Fruit fly (Drosophila melanogaster) whole organism, embryonic: Measurements from ENCODE around the gene Surf1.
A peak's percentile ranks its signal among the peaks of the same experiment; 100 is the strongest.

ENCODE experiments used
- Abd-B ChIP-seq: fragments of 200-800 bp; sonication (Bioruptor generic); optimal IDR thresholded peaks from 2 replicates; lab custom pipeline; 2018; ENCODE audit warnings: missing biosample characterization, mild to moderate bottlenecking, missing genetic modification characterization, moderate library complexity
- BEAF-32 ChIP-seq: fragments of 200-800 bp; sonication (Bioruptor generic); optimal IDR thresholded peaks from 3 replicates; lab custom pipeline; 2017; ENCODE audit warnings: missing biosample characterization, missing genetic modification characterization, mild to moderate bottlenecking, moderate library complexity, missing genetic modification reagents
- CG10366 ChIP-seq: fragments of 200-800 bp; sonication (Bioruptor generic); IDR thresholded peaks from 2 replicates; pipeline ENCODE4 v1.3.6; 2022; ENCODE audit warnings: missing biosample characterization, missing genetic modification characterization
- CG10462 ChIP-seq: fragments of 200-800 bp; sonication (Bioruptor generic); optimal IDR thresholded peaks from 2 replicates; lab custom pipeline; 2016; ENCODE audit warnings: missing biosample characterization, missing genetic modification characterization
- CG11247 ChIP-seq: fragments of 200-800 bp; sonication (Bioruptor generic); IDR thresholded peaks from 2 replicates; pipeline ENCODE4 v1.3.6; 2022; ENCODE audit warnings: missing biosample characterization, missing genetic modification characterization
- CG12071 ChIP-seq: fragments of 200-800 bp; sonication (Bioruptor generic); optimal IDR thresholded peaks from 3 replicates; lab custom pipeline; 2018; ENCODE audit warnings: missing biosample characterization, mild to moderate bottlenecking, missing genetic modification characterization
- CG12155 ChIP-seq: fragments of 200-800 bp; sonication (Bioruptor generic); optimal IDR thresholded peaks from 3 replicates; lab custom pipeline; 2016; ENCODE audit warnings: missing biosample characterization, missing genetic modification characterization
- CG12236 ChIP-seq: fragments of 200-800 bp; sonication (Bioruptor generic); optimal IDR thresholded peaks from 2 replicates; lab custom pipeline; 2016; ENCODE audit warnings: missing biosample characterization, missing genetic modification characterization
- CG12942 ChIP-seq: fragments of 200-800 bp; sonication (Bioruptor generic); optimal IDR thresholded peaks from 3 replicates; lab custom pipeline; 2016; ENCODE audit warnings: missing biosample characterization, missing genetic modification characterization
- CG16863 ChIP-seq: fragments of 200-800 bp; sonication (Bioruptor generic); optimal IDR thresholded peaks from 3 replicates; lab custom pipeline; 2016; ENCODE audit warnings: missing biosample characterization, missing genetic modification characterization
- CG17361 ChIP-seq: fragments of 200-800 bp; sonication (Bioruptor generic); IDR thresholded peaks from 3 replicates; pipeline ENCODE4 v1.3.6; 2022; ENCODE audit warnings: missing biosample characterization, missing genetic modification characterization
- CG32767 ChIP-seq: fragments of 200-800 bp; sonication (Bioruptor generic); IDR thresholded peaks from 2 replicates; pipeline ENCODE4 v1.3.6; 2022; ENCODE audit warnings: missing biosample characterization, missing genetic modification characterization
- CG3281 ChIP-seq: fragments of 200-800 bp; sonication (Bioruptor generic); optimal IDR thresholded peaks from 3 replicates; lab custom pipeline; 2017; ENCODE audit warnings: missing biosample characterization, mild to moderate bottlenecking, missing genetic modification characterization
- CG4404 ChIP-seq: fragments of 200-800 bp; sonication (Bioruptor generic); IDR thresholded peaks from 2 replicates; pipeline ENCODE4 v1.3.6; 2022; ENCODE audit warnings: missing biosample characterization, missing genetic modification characterization
- CG5180 ChIP-seq: fragments of 200-800 bp; sonication (Bioruptor generic); optimal IDR thresholded peaks from 3 replicates; lab custom pipeline; 2017; ENCODE audit warnings: missing biosample characterization, missing genetic modification characterization, mild to moderate bottlenecking, moderate library complexity, missing genetic modification reagents
- CG5245 ChIP-seq: fragments of 200-800 bp; sonication (Bioruptor generic); optimal IDR thresholded peaks from 3 replicates; lab custom pipeline; 2016; ENCODE audit warnings: missing biosample characterization, missing genetic modification characterization
- CG6254 ChIP-seq: fragments of 200-800 bp; sonication (Bioruptor generic); optimal IDR thresholded peaks from 3 replicates; lab custom pipeline; 2017; ENCODE audit warnings: mild to moderate bottlenecking, missing biosample characterization, missing genetic modification reagents, missing genetic modification characterization
- CoRest ChIP-seq: fragments of 200-800 bp; sonication (Bioruptor generic); optimal IDR thresholded peaks from 3 replicates; lab custom pipeline; 2018; ENCODE audit warnings: missing biosample characterization, mild to moderate bottlenecking, missing genetic modification characterization, moderate library complexity
- D ChIP-seq, 2 experiments: fragments of 200-800 bp in 1 of 2; fragments of >200 bp in 1 of 2; sonication (Bioruptor generic) in 1 of 2; optimal IDR thresholded peaks; 2 replicates in 1 of 2; 3 replicates in 1 of 2; lab custom pipeline; 2017; ENCODE audit warnings: mild to moderate bottlenecking in 1 of 2, missing biosample characterization in 1 of 2, missing genetic modification characterization in 1 of 2, missing genetic modification reagents in 1 of 2
- Dfd ChIP-seq, 2 experiments: fragments of >200 bp; optimal IDR thresholded peaks; 2 replicates each; lab custom pipeline; 2017; ENCODE audit warnings: missing biosample characterization in 2 of 2, missing genetic modification characterization in 2 of 2
- Drgx ChIP-seq: fragments of 200-800 bp; sonication (Bioruptor generic); IDR thresholded peaks from 2 replicates; pipeline ENCODE4 v1.3.6; 2022; ENCODE audit warnings: missing biosample characterization, missing genetic modification characterization
- E2f2 ChIP-seq: fragments of 200-800 bp; sonication (Bioruptor generic); IDR thresholded peaks from 2 replicates; pipeline ENCODE4 v1.3.6; 2022; ENCODE audit warnings: missing biosample characterization, missing genetic modification characterization
- Eip74EF ChIP-seq, 2 experiments: fragments of 200-800 bp in 1 of 2; fragments of >200 bp in 1 of 2; sonication (Bioruptor generic) in 1 of 2; optimal IDR thresholded peaks; 2 replicates each; lab custom pipeline; 2017 to 2019; ENCODE audit warnings: missing biosample characterization in 2 of 2, missing genetic modification characterization in 2 of 2, mild to moderate bottlenecking in 1 of 2, moderate library complexity in 1 of 2
- Fer3 ChIP-seq: fragments of 200-800 bp; sonication (Bioruptor generic); optimal IDR thresholded peaks from 2 replicates; lab custom pipeline; 2018; ENCODE audit warnings: missing biosample characterization, mild to moderate bottlenecking, missing genetic modification characterization, moderate library complexity
- H2.0 ChIP-seq: fragments of 200-800 bp; sonication (Bioruptor generic); IDR thresholded peaks from 2 replicates; pipeline ENCODE4 v1.3.6; 2022; ENCODE audit warnings: missing biosample characterization, missing genetic modification characterization
- NfI ChIP-seq: fragments of 200-800 bp; sonication (Bioruptor generic); optimal IDR thresholded peaks from 3 replicates; lab custom pipeline; 2018; ENCODE audit warnings: missing biosample characterization, mild to moderate bottlenecking, missing genetic modification characterization, moderate library complexity
- Ssrp ChIP-seq: fragments of 200-800 bp; sonication (Bioruptor generic); optimal IDR thresholded peaks from 2 replicates; lab custom pipeline; 2018; ENCODE audit warnings: missing biosample characterization, mild to moderate bottlenecking, missing genetic modification characterization, moderate library complexity
- TFAM ChIP-seq: fragments of 200-800 bp; sonication (Bioruptor generic); optimal IDR thresholded peaks from 2 replicates; lab custom pipeline; 2017; ENCODE audit warnings: missing biosample characterization, missing genetic modification characterization, inconsistent platforms
- amos ChIP-seq: fragments of 200-800 bp; sonication (Bioruptor generic); IDR thresholded peaks from 2 replicates; pipeline ENCODE4 v1.3.6; 2022; ENCODE audit warnings: missing biosample characterization, missing genetic modification characterization; ENCODE audit not compliant: partially characterized antibody
- bbx ChIP-seq: fragments of 200-800 bp; sonication (Bioruptor generic); IDR thresholded peaks from 2 replicates; pipeline ENCODE4 v1.3.6; 2022; ENCODE audit warnings: missing biosample characterization, missing genetic modification characterization; ENCODE audit not compliant: partially characterized antibody
- btn ChIP-seq: fragments of 200-800 bp; sonication (Bioruptor generic); optimal IDR thresholded peaks from 2 replicates; lab custom pipeline; 2016; ENCODE audit warnings: missing biosample characterization, missing genetic modification characterization
- chn ChIP-seq: fragments of 200-800 bp; sonication (Bioruptor generic); optimal IDR thresholded peaks from 2 replicates; lab custom pipeline; 2016; ENCODE audit warnings: missing biosample characterization, missing genetic modification characterization
- ci ChIP-seq: fragments of 200-800 bp; sonication (Bioruptor generic); IDR thresholded peaks from 3 replicates; pipeline ENCODE4 v1.3.6; 2022; ENCODE audit warnings: missing biosample characterization, missing genetic modification characterization
- en ChIP-seq: fragments of 200-800 bp; sonication (Bioruptor generic); optimal IDR thresholded peaks from 2 replicates; lab custom pipeline; 2016; ENCODE audit warnings: missing biosample characterization, missing genetic modification characterization
- grau ChIP-seq: fragments of 200-800 bp; optimal IDR thresholded peaks from 3 replicates; lab custom pipeline; 2019; ENCODE audit warnings: missing biosample characterization, mild to moderate bottlenecking, missing genetic modification characterization, moderate library complexity
- gsb-n ChIP-seq: fragments of 200-800 bp; sonication (Bioruptor generic); optimal IDR thresholded peaks from 3 replicates; lab custom pipeline; 2018; ENCODE audit warnings: missing biosample characterization, mild to moderate bottlenecking, missing genetic modification characterization
- gt ChIP-seq: fragments of 200-800 bp; sonication (Bioruptor generic); IDR thresholded peaks from 2 replicates; pipeline ENCODE4 v1.3.6; 2022; ENCODE audit warnings: missing biosample characterization, missing genetic modification characterization
- insv ChIP-seq, 2 experiments: fragments of 200-800 bp; sonication (Bioruptor generic); optimal IDR thresholded peaks; 3 replicates each; lab custom pipeline; 2016 to 2018; ENCODE audit warnings: missing biosample characterization in 2 of 2, missing genetic modification characterization in 2 of 2
- org-1 ChIP-seq: fragments of 200-800 bp; sonication (Bioruptor generic); optimal IDR thresholded peaks from 2 replicates; lab custom pipeline; 2017; ENCODE audit warnings: missing biosample characterization, missing genetic modification characterization
- otp ChIP-seq: fragments of 200-800 bp; sonication (Bioruptor generic); IDR thresholded peaks from 3 replicates; pipeline ENCODE4, ENCODE4 v1.3.6; 2022; ENCODE audit warnings: missing biosample characterization, missing genetic modification characterization
- peb ChIP-seq: fragments of 200-800 bp; sonication (Bioruptor generic); IDR thresholded peaks from 2 replicates; pipeline ENCODE4 v1.3.6; 2022; ENCODE audit warnings: missing biosample characterization, missing genetic modification characterization
- pros ChIP-seq: fragments of 200-800 bp; sonication (Bioruptor generic); optimal IDR thresholded peaks from 3 replicates; lab custom pipeline; 2019; ENCODE audit warnings: missing biosample characterization, mild to moderate bottlenecking, missing genetic modification characterization, moderate library complexity
- salm ChIP-seq: fragments of 200-800 bp; sonication (Bioruptor generic); optimal IDR thresholded peaks from 2 replicates; lab custom pipeline; 2018; ENCODE audit warnings: missing biosample characterization, mild to moderate bottlenecking, missing genetic modification characterization
- schlank ChIP-seq: fragments of 200-800 bp; sonication (Bioruptor generic); optimal IDR thresholded peaks from 2 replicates; lab custom pipeline; 2018; ENCODE audit warnings: missing biosample characterization, mild to moderate bottlenecking, missing genetic modification characterization
- sqz ChIP-seq: fragments of 200-800 bp; sonication (Bioruptor generic); optimal IDR thresholded peaks from 3 replicates; lab custom pipeline; 2018; ENCODE audit warnings: missing biosample characterization, mild to moderate bottlenecking, missing genetic modification characterization
- unpg ChIP-seq: fragments of 200-800 bp; sonication (Bioruptor generic); optimal IDR thresholded peaks from 3 replicates; lab custom pipeline; 2018; ENCODE audit warnings: missing biosample characterization, mild to moderate bottlenecking, missing genetic modification characterization, moderate library complexity
- zen2 ChIP-seq: fragments of 200-800 bp; sonication (Bioruptor generic); IDR thresholded peaks from 3 replicates; pipeline ENCODE4 v1.3.6; 2022; ENCODE audit warnings: missing biosample characterization, missing genetic modification characterization; ENCODE audit not compliant: partially characterized antibody

The Surf1 gene

dm6 chr3L:6981823-6982222 is 23.7 kb downstream of the Surf1 start (continued):
- no peak for TF ChIP-seq CG3281
- TF ChIP-seq insv (GFP tag; optimal IDR thresholded peaks at IDR 0.05; lab: Kevin White, UChicago), result no peak
- TF ChIP-seq zen2 (GFP tag; lab: Robert Waterston, UW), result no peak
- peak; percentile 68 for TF ChIP-seq grau (tag; lab: Kevin White, UChicago)
- no peak for TF ChIP-seq bbx
- TF ChIP-seq CG12155 (GFP tag; lab: Kevin White, UChicago), result peak; percentile 14
- peak; percentile 32 for TF ChIP-seq gsb-n (tag; lab: Kevin White, UChicago)
- TF ChIP-seq Drgx (GFP tag; lab: Robert Waterston, UW), result no peak
- peak; percentile 25 for TF ChIP-seq org-1
- no peak for TF ChIP-seq salm
- no peak for TF ChIP-seq TFAM (GFP tag; lab: Kevin White, UChicago)
- TF ChIP-seq NfI (GFP tag; lab: Kevin White, UChicago), result no peak
- TF ChIP-seq amos, result no peak
- TF ChIP-seq sqz (GFP tag; lab: Kevin White, UChicago), result no peak
- TF ChIP-seq CG10462 (GFP tag; lab: Kevin White, UChicago), result peak; percentile 32
- TF ChIP-seq D (optimal IDR thresholded peaks at IDR 0.05; lab: Kevin White, UChicago), result no peak
- TF ChIP-seq D (GFP tag; optimal IDR thresholded peaks at IDR 0.05; lab: Kevin White, UChicago), result peak; percentile 66
- TF ChIP-seq peb (GFP tag; lab: Robert Waterston, UW), result 0 out of 2 replicates have a peak, but pooled peaks have one; percentile 17
- peak; percentile 79 for TF ChIP-seq CG4404 (GFP tag; lab: Robert Waterston, UW)
- no peak for TF ChIP-seq chn (GFP tag; lab: Kevin White, UChicago)
- no peak for TF ChIP-seq CG6254 (GFP tag; lab: Kevin White, UChicago)
- TF ChIP-seq Dfd (GFP tag; optimal IDR thresholded peaks at IDR 0.05; lab: Kevin White, UChicago), result no peak
- TF ChIP-seq ci (GFP tag; lab: Robert Waterston, UW), result no peak
- TF ChIP-seq schlank (tag; lab: Kevin White, UChicago), result no peak
- no peak for TF ChIP-seq Eip74EF (GFP tag; optimal IDR thresholded peaks at IDR 0.05; lab: Kevin White, UChicago)
- no peak for TF ChIP-seq Abd-B
- no peak for TF ChIP-seq BEAF-32
- TF ChIP-seq CG17361 (GFP tag; lab: Robert Waterston, UW), result peak; percentile 74
- TF ChIP-seq Fer3, result no peak
- TF ChIP-seq unpg (GFP tag; lab: Kevin White, UChicago), result peak; percentile 48
- TF ChIP-seq pros (GFP tag; lab: Kevin White, UChicago), result no peak
- no peak for TF ChIP-seq CG10366 (GFP tag; lab: Robert Waterston, UW)
- no peak for TF ChIP-seq CG5245 (GFP tag; lab: Kevin White, UChicago)
- no peak for TF ChIP-seq CG12071 (GFP tag; lab: Kevin White, UChicago)
- TF ChIP-seq CoRest (tag; lab: Kevin White, UChicago), result peak; percentile 71
- no peak for TF ChIP-seq CG32767 (GFP tag; lab: Robert Waterston, UW)
- TF ChIP-seq gt, result no peak
- TF ChIP-seq en (GFP tag; lab: Kevin White, UChicago), result no peak
- no peak for TF ChIP-seq CG16863
- no peak for TF ChIP-seq CG5180 (GFP tag; lab: Kevin White, UChicago)
- TF ChIP-seq btn (GFP tag; lab: Kevin White, UChicago), result peak; percentile 18
- peak; percentile 2 for TF ChIP-seq CG12942
- TF ChIP-seq CG12236 (GFP tag; lab: Kevin White, UChicago), result no peak
- no peak for TF ChIP-seq H2.0 (GFP tag; lab: Robert Waterston, UW)
- no peak for TF ChIP-seq otp (GFP tag; lab: Robert Waterston, UW)
- peak; percentile 68 for TF ChIP-seq Ssrp (tag; lab: Kevin White, UChicago)
- TF ChIP-seq CG11247, result no peak
- no peak; the same call in 1 of the 2 replicates for TF ChIP-seq E2f2 (GFP tag; lab: Robert Waterston, UW)
